Worm (Caenorhabditis elegans) whole organism, L3 larva: ENCODE data around the gene C09G5.14.
A peak's percentile ranks its signal among the peaks of the same experiment; 100 is the strongest.

Source experiments
- R02D3.7 ChIP-seq: fragments of 150-350 bp; optimal IDR thresholded peaks from 2 replicates; lab custom pipeline; 2014; ENCODE audit warnings: missing biosample characterization, missing genetic modification characterization
- ZK546.5 ChIP-seq: sonication (generic microtip); optimal IDR thresholded peaks from 2 replicates; lab custom pipeline; 2017; ENCODE audit warnings: missing biosample characterization, missing genetic modification characterization
- aly-2 ChIP-seq: fragments of 150-350 bp; optimal IDR thresholded peaks from 2 replicates; lab custom pipeline; 2014; ENCODE audit warnings: missing biosample characterization, missing genetic modification characterization
- ama-1 ChIP-seq: fragments of 150-350 bp; optimal IDR thresholded peaks from 2 replicates; lab custom pipeline; 2018
- ceh-16 ChIP-seq: sonication (generic microtip); optimal IDR thresholded peaks from 2 replicates; lab custom pipeline; 2017; ENCODE audit warnings: missing biosample characterization, missing genetic modification characterization
- ceh-82 ChIP-seq: fragments of 150-350 bp; optimal IDR thresholded peaks from 2 replicates; lab custom pipeline; 2014; ENCODE audit warnings: missing biosample characterization, missing genetic modification characterization
- ceh-9 ChIP-seq: sonication (generic microtip); optimal IDR thresholded peaks from 2 replicates; lab custom pipeline; 2018; ENCODE audit warnings: missing biosample characterization, missing genetic modification characterization
- daf-12 ChIP-seq: fragments of 150-350 bp; optimal IDR thresholded peaks from 2 replicates; lab custom pipeline; 2014; ENCODE audit warnings: missing biosample characterization, missing genetic modification reagents, missing genetic modification characterization
- egl-27 ChIP-seq: sonication (generic microtip); optimal IDR thresholded peaks from 4 replicates; lab custom pipeline; 2017; ENCODE audit warnings: missing biosample characterization, missing genetic modification reagents, missing genetic modification characterization
- egl-5 ChIP-seq: fragments of 150-350 bp; optimal IDR thresholded peaks from 2 replicates; lab custom pipeline; 2017; ENCODE audit warnings: missing biosample characterization, missing genetic modification reagents, missing genetic modification characterization, inconsistent platforms
- elt-1 ChIP-seq: fragments of 150-350 bp; optimal IDR thresholded peaks from 2 replicates; lab custom pipeline; 2014; ENCODE audit warnings: missing biosample characterization, missing genetic modification characterization
- elt-2 ChIP-seq: sonication (generic microtip); optimal IDR thresholded peaks from 2 replicates; lab custom pipeline; 2016; ENCODE audit warnings: missing genetic modification reagents, mild to moderate bottlenecking, missing genetic modification characterization, missing compliant biosample characterization
- elt-3 ChIP-seq, 3 experiments: fragments of 150-350 bp in 1 of 3; sonication (generic microtip) in 2 of 3; optimal IDR thresholded peaks; 2 replicates in 2 of 3; 4 replicates in 1 of 3; lab custom pipeline; 2014 to 2017; ENCODE audit warnings: missing biosample characterization in 3 of 3, missing genetic modification characterization in 3 of 3
- eor-1 ChIP-seq, 2 experiments: fragments of 150-350 bp; optimal IDR thresholded peaks; 2 replicates each; lab custom pipeline; 2014 to 2018; ENCODE audit warnings: missing biosample characterization in 2 of 2, missing genetic modification characterization in 2 of 2
- fkh-10 ChIP-seq: sonication (generic microtip); optimal IDR thresholded peaks from 2 replicates; lab custom pipeline; 2017; ENCODE audit warnings: missing biosample characterization, missing genetic modification reagents, missing genetic modification characterization
- fkh-2 ChIP-seq: fragments of 150-350 bp; optimal IDR thresholded peaks from 2 replicates; lab custom pipeline; 2014; ENCODE audit warnings: missing biosample characterization, missing genetic modification reagents, missing genetic modification characterization
- jun-1 ChIP-seq: fragments of 150-350 bp; optimal IDR thresholded peaks from 2 replicates; lab custom pipeline; 2014; ENCODE audit warnings: missing biosample characterization, missing genetic modification reagents, missing genetic modification characterization
- lin-15B ChIP-seq: fragments of 150-350 bp; optimal IDR thresholded peaks from 2 replicates; lab custom pipeline; 2014; ENCODE audit warnings: missing biosample characterization, missing genetic modification characterization
- lin-39 ChIP-seq: fragments of 150-350 bp; optimal IDR thresholded peaks from 2 replicates; lab custom pipeline; 2018; ENCODE audit warnings: missing biosample characterization, missing genetic modification reagents, missing genetic modification characterization
- mdl-1 ChIP-seq: fragments of 150-350 bp; optimal IDR thresholded peaks from 2 replicates; lab custom pipeline; 2014; ENCODE audit warnings: missing biosample characterization, missing genetic modification characterization
- nfya-1 ChIP-seq: sonication (generic microtip); optimal IDR thresholded peaks from 2 replicates; lab custom pipeline; 2017; ENCODE audit warnings: missing genetic modification characterization, mild to moderate bottlenecking, missing compliant biosample characterization, antibody characterized with exemption, moderate library complexity; ENCODE audit not compliant: insufficient read depth
- nhr-12 ChIP-seq: fragments of 150-350 bp; optimal IDR thresholded peaks from 2 replicates; lab custom pipeline; 2014; ENCODE audit warnings: missing biosample characterization, missing genetic modification characterization
- nhr-23 ChIP-seq: fragments of 150-350 bp; optimal IDR thresholded peaks from 2 replicates; lab custom pipeline; 2014; ENCODE audit warnings: missing biosample characterization, missing genetic modification reagents, missing genetic modification characterization
- nhr-28 ChIP-seq: fragments of 150-350 bp; optimal IDR thresholded peaks from 2 replicates; lab custom pipeline; 2014; ENCODE audit warnings: missing biosample characterization, missing genetic modification characterization
- nhr-43 ChIP-seq: sonication (generic microtip); optimal IDR thresholded peaks from 2 replicates; lab custom pipeline; 2016; ENCODE audit warnings: mild to moderate bottlenecking, missing genetic modification characterization, missing compliant biosample characterization; ENCODE audit not compliant: poor library complexity, severe bottlenecking
- nhr-67 ChIP-seq: fragments of 150-350 bp; optimal IDR thresholded peaks from 2 replicates; lab custom pipeline; 2014; ENCODE audit warnings: missing biosample characterization, missing genetic modification characterization
- nhr-77 ChIP-seq: fragments of 150-350 bp; optimal IDR thresholded peaks from 2 replicates; lab custom pipeline; 2014; ENCODE audit warnings: missing biosample characterization, missing genetic modification characterization
- pha-4 ChIP-seq: fragments of 150-350 bp; optimal IDR thresholded peaks from 2 replicates; lab custom pipeline; 2014; ENCODE audit warnings: missing biosample characterization, missing genetic modification reagents, missing genetic modification characterization
- sea-2 ChIP-seq: fragments of 150-350 bp; sonication (generic microtip); optimal IDR thresholded peaks from 4 replicates; lab custom pipeline; 2014; ENCODE audit warnings: missing biosample characterization, missing genetic modification reagents, missing genetic modification characterization
- snpc-4 ChIP-seq: fragments of 150-350 bp; optimal IDR thresholded peaks from 2 replicates; lab custom pipeline; 2014; ENCODE audit warnings: missing biosample characterization, missing genetic modification characterization
- unc-39 ChIP-seq: sonication (generic microtip); optimal IDR thresholded peaks from 4 replicates; lab custom pipeline; 2017; ENCODE audit warnings: missing biosample characterization, missing genetic modification characterization
- zag-1 ChIP-seq: fragments of 150-350 bp; optimal IDR thresholded peaks from 2 replicates; lab custom pipeline; 2014; ENCODE audit warnings: missing biosample characterization, missing genetic modification characterization

C09G5.14 gene

DNA sequence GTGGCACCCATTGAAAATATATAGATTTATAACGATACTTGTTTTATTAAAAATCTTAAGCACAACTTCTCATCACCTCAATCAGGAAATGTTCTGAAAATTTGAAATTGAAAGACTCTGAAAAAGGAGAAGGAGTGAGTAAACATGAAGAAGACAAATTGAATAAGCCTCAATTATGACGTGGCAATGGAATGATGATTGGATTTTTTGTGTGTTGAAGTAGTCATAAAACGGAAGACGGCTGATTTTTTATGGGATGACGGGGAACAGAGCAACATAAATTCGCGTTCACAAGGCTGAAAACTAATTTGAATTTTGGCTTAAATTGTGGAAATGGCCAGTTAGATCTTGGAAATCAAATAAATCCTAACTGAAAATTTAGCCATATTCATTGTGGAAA is 8.6 kb upstream of the C09G5.14 start, which contains the start of gene glb-12:
Gene glb-12, minus strand, starts transcription at position 101 of the 400 bp plus-strand sequence.
- TF ChIP-seq aly-2 (tag; lab: Kevin White, UChicago) (no peak), lin-15B (tag; lab: Kevin White, UChicago) (no peak), mdl-1 (tag; lab: Kevin White, UChicago) (no peak), nhr-77 (tag; lab: Kevin White, UChicago) (no peak), pha-4 (no peak), jun-1 (no peak), ceh-16 (no peak)

DNA sequence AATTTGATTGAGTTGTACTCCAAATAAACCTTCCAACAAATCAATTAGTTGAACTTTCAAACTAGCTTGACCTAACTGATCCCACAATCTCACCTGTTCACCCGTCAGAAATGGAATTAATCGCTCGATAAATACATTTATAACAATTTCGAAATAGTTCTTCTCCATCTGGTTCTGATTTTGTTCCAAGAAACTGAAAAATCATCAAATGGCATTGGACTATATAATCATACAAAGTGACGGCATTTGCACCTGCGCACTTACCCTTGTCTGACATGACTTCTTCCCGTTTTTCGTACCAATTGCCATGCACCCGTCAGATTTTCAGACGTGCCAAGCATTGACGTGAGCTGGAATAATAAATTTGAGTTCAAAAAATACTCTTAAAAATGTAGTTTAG is 7.7 kb upstream of the C09G5.14 start:
- TF ChIP-seq R02D3.7 (tag; lab: Kevin White, UChicago) (no peak), nfya-1 (no peak), nhr-23 (tag; lab: Kevin White, UChicago) (no peak), nhr-28 (tag; lab: Kevin White, UChicago) (no peak), nhr-12 (tag; lab: Kevin White, UChicago) (no peak), lin-39 (tag; lab: Kevin White, UChicago) (no peak), mdl-1 (tag; lab: Kevin White, UChicago) (no peak)

DNA sequence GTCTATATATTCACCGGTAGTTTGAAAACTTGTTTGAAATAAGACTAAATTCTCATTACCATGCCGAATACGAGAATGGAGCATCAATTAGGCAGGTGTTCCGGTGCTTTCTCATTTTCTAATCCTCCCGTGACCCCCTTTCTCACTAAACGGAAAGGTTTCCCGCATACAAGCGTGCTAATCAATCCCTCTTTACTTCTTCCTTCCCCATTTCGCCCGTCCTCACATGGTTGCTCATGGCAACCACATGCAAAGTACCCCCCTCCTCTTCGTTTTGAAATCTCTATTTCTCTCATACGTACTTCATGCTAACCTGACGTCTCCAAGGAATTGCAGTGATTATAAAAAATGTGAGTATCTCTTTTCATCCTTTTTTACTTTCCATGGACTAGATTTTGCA is 3.0 kb downstream of the C09G5.14 start, which contains the start of gene mks-5:
Gene mks-5, plus strand, starts transcription at position 301 of the 400 bp plus-strand sequence.
- TF ChIP-seq nhr-23 (tag; lab: Kevin White, UChicago) (no peak), fkh-2 (tag; lab: Kevin White, UChicago) (no peak)
- TF ChIP-seq, all 47 proteins: peak for 0

DNA sequence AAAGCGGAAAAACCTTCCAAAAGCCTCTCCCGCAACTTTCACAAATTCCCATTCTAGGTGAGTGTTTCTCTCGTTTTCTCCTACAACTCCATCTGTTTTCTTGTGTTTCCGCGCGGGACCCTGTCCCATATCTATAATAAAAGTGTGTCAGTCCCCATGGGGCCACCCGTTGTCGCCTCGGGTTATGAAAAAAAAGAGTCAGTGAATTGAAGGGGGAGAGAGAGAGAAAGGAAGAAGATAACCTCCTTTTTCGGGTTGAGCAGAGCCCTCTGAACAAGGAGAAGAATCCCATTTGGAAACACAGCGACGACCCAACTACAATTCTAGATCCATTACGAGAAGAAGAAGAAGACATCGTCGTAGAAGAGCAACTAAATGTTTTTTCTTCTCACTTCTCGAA is 5.8 kb downstream of the C09G5.14 start, which contains the start of gene C09G5.13:
Gene C09G5.13, plus strand, starts transcription at position 301 of the 400 bp plus-strand sequence.
- TF ChIP-seq ceh-9 (tag; lab: Kevin White, UChicago) (no peak), ceh-82 (tag; lab: Kevin White, UChicago) (no peak), fkh-10 (GFP tag; lab: Kevin White, UChicago) (no peak), lin-39 (tag; lab: Kevin White, UChicago) (no peak), elt-3 (tag; optimal IDR thresholded peaks at IDR 0.05; lab: Kevin White, UChicago) (no peak)

DNA sequence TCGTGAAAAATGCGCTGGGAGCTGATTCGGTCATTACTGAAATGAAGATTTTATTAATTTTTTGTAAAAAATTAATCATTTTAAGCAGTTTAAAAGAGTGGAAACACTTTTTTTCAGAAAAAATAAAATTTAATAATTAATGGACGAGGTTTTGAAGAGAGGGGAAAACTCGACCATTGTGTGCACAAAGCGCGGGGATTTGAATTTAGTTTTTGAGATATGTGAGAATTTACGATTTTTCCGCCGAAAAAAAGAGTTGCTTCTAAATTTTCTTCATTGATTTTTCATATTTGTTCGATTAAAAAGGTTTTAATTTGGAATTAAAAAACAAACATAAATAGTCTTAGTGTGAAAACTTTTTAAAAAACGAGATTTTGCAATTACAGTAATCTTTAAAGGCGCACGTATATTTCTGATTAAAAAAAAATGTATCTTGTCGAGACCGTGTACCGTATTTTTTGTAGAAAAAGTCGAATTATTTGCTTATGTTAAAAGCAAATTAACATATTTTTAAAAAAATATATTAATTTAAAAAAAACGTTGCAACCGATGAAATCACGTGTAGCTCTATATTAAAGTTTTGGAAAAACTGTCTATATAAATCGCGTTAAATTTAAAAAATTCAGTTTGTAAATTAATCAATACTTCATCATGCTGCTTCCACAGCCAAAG is 8.6 kb downstream of the C09G5.14 start, which contains the start of the genes dph-2 and C09G5.7:
Gene dph-2, minus strand, starts transcription at position 36 of the 672 bp plus-strand sequence.
Gene C09G5.7, plus strand, starts transcription at position 622 of the 672 bp plus-strand sequence.
- no peak for TF ChIP-seq ceh-16
- TF ChIP-seq lin-15B (tag; lab: Kevin White, UChicago) = peak; percentile 47

DNA sequence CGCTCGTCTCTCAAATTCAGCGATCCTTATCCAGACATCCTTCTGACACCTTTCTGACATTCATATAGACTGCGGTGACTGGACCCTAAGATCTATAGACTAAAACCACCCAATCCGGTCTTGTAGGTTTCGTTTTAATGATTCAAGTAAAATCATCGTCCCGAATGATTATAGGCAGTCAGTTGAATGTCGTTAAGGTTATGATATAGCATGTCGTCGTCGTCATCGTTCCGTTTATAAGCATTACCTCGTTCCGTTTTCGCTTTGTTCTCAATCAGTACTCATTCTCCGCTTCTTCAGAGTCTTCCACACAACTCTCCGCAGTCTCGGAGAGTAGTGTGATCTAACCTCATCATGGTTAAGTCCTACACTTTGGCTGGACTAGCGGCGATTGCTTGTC is 14.3 kb downstream of the C09G5.14 start, which contains the start of gene bli-1:
Gene bli-1, plus strand, starts transcription at position 301 of the 400 bp plus-strand sequence.
- TF ChIP-seq egl-27 (no peak), nhr-28 (tag; lab: Kevin White, UChicago) (no peak), elt-3 (tag; optimal IDR thresholded peaks at IDR 0.05; lab: Kevin White, UChicago) (no peak)

DNA sequence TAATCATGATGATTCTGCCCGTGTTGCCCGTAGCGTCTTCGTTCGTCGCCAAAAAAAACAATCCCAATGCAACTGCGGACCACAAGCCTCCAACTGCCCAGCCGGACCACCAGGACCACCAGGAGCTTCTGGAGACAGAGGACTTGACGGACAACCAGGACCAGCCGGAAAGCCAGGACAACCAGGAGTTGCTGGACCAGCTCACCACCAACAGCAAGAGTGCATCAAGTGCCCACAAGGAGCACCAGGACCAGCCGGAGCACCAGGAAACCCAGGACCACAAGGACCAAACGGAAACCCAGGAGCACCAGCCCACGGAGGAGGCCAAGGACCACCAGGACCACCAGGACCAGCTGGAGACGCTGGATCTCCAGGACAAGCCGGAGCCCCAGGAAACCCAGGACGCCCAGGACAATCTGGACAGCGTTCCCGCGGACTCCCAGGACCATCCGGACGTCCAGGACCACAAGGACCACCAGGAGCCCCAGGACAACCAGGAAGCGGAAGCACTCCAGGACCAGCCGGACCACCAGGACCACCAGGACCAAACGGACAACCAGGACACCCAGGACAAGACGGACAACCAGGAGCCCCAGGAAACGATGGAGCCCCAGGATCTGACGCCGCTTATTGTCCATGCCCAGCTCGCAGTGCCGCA is 15.4 kb downstream of the C09G5.14 start:
- TF ChIP-seq nhr-12 (tag; lab: Kevin White, UChicago) (no peak), eor-1 (tag; optimal IDR thresholded peaks at IDR 0.05; lab: Kevin White, UChicago) (no peak), zag-1 (tag; lab: Kevin White, UChicago) (no peak), snpc-4 (no peak), egl-5 (tag; lab: Kevin White, UChicago) (no peak), pha-4 (no peak), unc-39 (tag; lab: Kevin White, UChicago) (no peak), ceh-82 (tag; lab: Kevin White, UChicago) (no peak), nhr-67 (tag; lab: Kevin White, UChicago) (no peak), elt-2 (no peak), nhr-43 (no peak), daf-12 (no peak), ZK546.5 (tag; lab: Kevin White, UChicago) (no peak), fkh-2 (tag; lab: Kevin White, UChicago) (no peak), ama-1 (lab: Kevin White, UChicago) (no peak), elt-1 (tag; lab: Kevin White, UChicago) (no peak), sea-2 (no peak)
